Fruit fly (Drosophila melanogaster) whole organism, prepupa: Measurements from ENCODE around the gene psd.

ENCODE experiments used
- CG10631 ChIP-seq: fragments of 200-800 bp; sonication (Bioruptor generic); optimal IDR thresholded peaks from 2 replicates; lab custom pipeline; 2016; ENCODE audit warnings: missing biosample characterization, missing genetic modification characterization
- CG11294 ChIP-seq: fragments of 200-800 bp; sonication (Bioruptor generic); IDR thresholded peaks from 2 replicates; pipeline ENCODE4 v1.3.6; 2022; ENCODE audit warnings: missing biosample characterization, missing genetic modification characterization
- CG11762 ChIP-seq: fragments of 200-800 bp; sonication (Bioruptor generic); optimal IDR thresholded peaks from 3 replicates; lab custom pipeline; 2016; ENCODE audit warnings: missing biosample characterization, missing genetic modification characterization; ENCODE audit not compliant: insufficient read depth
- CG11902 ChIP-seq: fragments of 200-800 bp; sonication (Bioruptor generic); optimal IDR thresholded peaks from 3 replicates; lab custom pipeline; 2016; ENCODE audit warnings: missing biosample characterization, missing genetic modification characterization
- CG15336 ChIP-seq: fragments of 200-800 bp; sonication (Bioruptor generic); IDR thresholded peaks from 2 replicates; pipeline ENCODE4 v1.3.6; 2022; ENCODE audit warnings: missing biosample characterization, missing genetic modification characterization
- CG1621 ChIP-seq: fragments of 200-800 bp; sonication (Bioruptor generic); optimal IDR thresholded peaks from 3 replicates; lab custom pipeline; 2018; ENCODE audit warnings: missing biosample characterization, mild to moderate bottlenecking, missing genetic modification characterization
- CG3032 ChIP-seq: fragments of 200-800 bp; optimal IDR thresholded peaks from 2 replicates; lab custom pipeline; 2019; ENCODE audit warnings: missing biosample characterization, mild to moderate bottlenecking, missing genetic modification characterization, moderate library complexity
- CG31627 ChIP-seq: fragments of 200-800 bp; sonication (Bioruptor generic); optimal IDR thresholded peaks from 3 replicates; lab custom pipeline; 2016; ENCODE audit warnings: missing biosample characterization, missing genetic modification characterization
- CG32006 ChIP-seq: fragments of 200-800 bp; sonication (Bioruptor generic); optimal IDR thresholded peaks from 3 replicates; lab custom pipeline; 2017; ENCODE audit warnings: missing biosample characterization, mild to moderate bottlenecking, missing genetic modification characterization
- CG34406 ChIP-seq: fragments of 200-800 bp; sonication (Bioruptor generic); optimal IDR thresholded peaks from 3 replicates; lab custom pipeline; 2016; ENCODE audit warnings: missing biosample characterization, missing genetic modification characterization
- CG3919 ChIP-seq: fragments of 200-800 bp; sonication (Bioruptor generic); optimal IDR thresholded peaks from 3 replicates; lab custom pipeline; 2016; ENCODE audit warnings: missing biosample characterization, missing genetic modification characterization
- CG6163 ChIP-seq: fragments of 200-800 bp; sonication (Bioruptor generic); IDR thresholded peaks from 3 replicates; pipeline ENCODE4 v1.3.6; 2022; ENCODE audit warnings: missing biosample characterization, missing genetic modification characterization
- CG6276 ChIP-seq: fragments of 200-800 bp; sonication (Bioruptor generic); optimal IDR thresholded peaks from 2 replicates; lab custom pipeline; 2017; ENCODE audit warnings: missing biosample characterization, mild to moderate bottlenecking, missing genetic modification characterization
- CG6854 ChIP-seq: fragments of 200-800 bp; sonication (Bioruptor generic); optimal IDR thresholded peaks from 2 replicates; lab custom pipeline; 2017; ENCODE audit warnings: missing biosample characterization, mild to moderate bottlenecking, missing genetic modification characterization
- CG8119 ChIP-seq: fragments of 200-800 bp; sonication (Bioruptor generic); IDR thresholded peaks from 3 replicates; pipeline ENCODE4 v1.3.6; 2022; ENCODE audit warnings: missing biosample characterization, missing genetic modification characterization
- CG9139 ChIP-seq: fragments of 200-800 bp; sonication (Bioruptor generic); optimal IDR thresholded peaks from 3 replicates; lab custom pipeline; 2017; ENCODE audit warnings: missing biosample characterization, mild to moderate bottlenecking, missing genetic modification characterization
- Eip78C ChIP-seq: fragments of 200-800 bp; sonication (Bioruptor generic); peaks from one replicate; lab custom pipeline; 2016; ENCODE audit warnings: missing biosample characterization, missing genetic modification characterization
- Eip93F ChIP-seq: fragments of 200-800 bp; sonication (Bioruptor generic); optimal IDR thresholded peaks from 2 replicates; lab custom pipeline; 2016; ENCODE audit warnings: missing biosample characterization, mild to moderate bottlenecking, missing genetic modification characterization
- Ets96B ChIP-seq: fragments of 200-800 bp; optimal IDR thresholded peaks from 2 replicates; lab custom pipeline; 2019; ENCODE audit warnings: missing biosample characterization, mild to moderate bottlenecking, missing genetic modification characterization, moderate library complexity
- Hr39 ChIP-seq: fragments of 200-800 bp; sonication (Bioruptor generic); optimal IDR thresholded peaks from 2 replicates; lab custom pipeline; 2016; ENCODE audit warnings: missing biosample characterization, missing genetic modification characterization
- Hr4 ChIP-seq: fragments of 200-800 bp; sonication (Bioruptor generic); optimal IDR thresholded peaks from 3 replicates; lab custom pipeline; 2016; ENCODE audit warnings: missing biosample characterization, missing genetic modification characterization
- Lpt ChIP-seq: fragments of 200-800 bp; sonication (Bioruptor generic); optimal IDR thresholded peaks from 3 replicates; lab custom pipeline; 2016; ENCODE audit warnings: missing biosample characterization, missing genetic modification characterization
- Met ChIP-seq: fragments of 200-800 bp; sonication (Bioruptor generic); optimal IDR thresholded peaks from 3 replicates; lab custom pipeline; 2016; ENCODE audit warnings: missing biosample characterization, missing genetic modification characterization
- OdsH ChIP-seq: fragments of 200-800 bp; sonication (Bioruptor generic); optimal IDR thresholded peaks from 3 replicates; lab custom pipeline; 2016; ENCODE audit warnings: missing biosample characterization, missing genetic modification characterization
- Smox ChIP-seq: fragments of 200-800 bp; sonication (Bioruptor generic); optimal IDR thresholded peaks from 3 replicates; lab custom pipeline; 2016; ENCODE audit warnings: missing biosample characterization, missing genetic modification characterization
- Sox102F ChIP-seq: fragments of 200-800 bp; sonication (Bioruptor generic); optimal IDR thresholded peaks from 2 replicates; lab custom pipeline; 2016; ENCODE audit warnings: missing biosample characterization, mild to moderate bottlenecking, missing genetic modification characterization
- Sox14 ChIP-seq: fragments of 200-800 bp; sonication (Bioruptor generic); optimal IDR thresholded peaks from 3 replicates; lab custom pipeline; 2016; ENCODE audit warnings: missing biosample characterization, missing genetic modification characterization
- Sox15 ChIP-seq: fragments of 200-800 bp; sonication (Bioruptor generic); optimal IDR thresholded peaks from 3 replicates; lab custom pipeline; 2016; ENCODE audit warnings: missing biosample characterization, missing genetic modification characterization
- achi ChIP-seq: fragments of 200-800 bp; sonication (Bioruptor generic); optimal IDR thresholded peaks from 3 replicates; lab custom pipeline; 2016; ENCODE audit warnings: missing biosample characterization, missing genetic modification characterization
- cyc ChIP-seq: fragments of 200-800 bp; sonication (Bioruptor generic); optimal IDR thresholded peaks from 3 replicates; lab custom pipeline; 2016; ENCODE audit warnings: missing biosample characterization, missing genetic modification characterization
- dac ChIP-seq: fragments of 200-800 bp; sonication (Bioruptor generic); optimal IDR thresholded peaks from 2 replicates; lab custom pipeline; 2017; ENCODE audit warnings: missing biosample characterization, mild to moderate bottlenecking, missing genetic modification characterization
- eg ChIP-seq: fragments of 200-800 bp; sonication (Bioruptor generic); IDR thresholded peaks from 3 replicates; pipeline ENCODE4 v1.3.6; 2022; ENCODE audit warnings: missing biosample characterization, missing genetic modification characterization
- fd85E ChIP-seq: fragments of 200-800 bp; sonication (Bioruptor generic); optimal IDR thresholded peaks from 3 replicates; lab custom pipeline; 2016; ENCODE audit warnings: missing biosample characterization, missing genetic modification characterization
- fkh ChIP-seq: fragments of 200-800 bp; sonication (Bioruptor generic); optimal IDR thresholded peaks from 3 replicates; lab custom pipeline; 2017; ENCODE audit warnings: missing biosample characterization, mild to moderate bottlenecking, missing genetic modification characterization, moderate library complexity
- lz ChIP-seq: fragments of 200-800 bp; sonication (Bioruptor generic); optimal IDR thresholded peaks from 3 replicates; lab custom pipeline; 2016; ENCODE audit warnings: missing biosample characterization, missing genetic modification characterization
- net ChIP-seq: fragments of 200-800 bp; sonication (Bioruptor generic); optimal IDR thresholded peaks from 3 replicates; lab custom pipeline; 2016; ENCODE audit warnings: missing biosample characterization, missing genetic modification characterization
- pdm3 ChIP-seq: fragments of 200-800 bp; sonication (Bioruptor generic); optimal IDR thresholded peaks from 3 replicates; lab custom pipeline; 2016; ENCODE audit warnings: missing biosample characterization, missing genetic modification characterization
- salr ChIP-seq, 2 experiments: fragments of 200-800 bp; sonication (Bioruptor generic); optimal IDR thresholded peaks; 3 replicates each; lab custom pipeline; 2016 to 2018; ENCODE audit warnings: missing biosample characterization in 2 of 2, missing genetic modification characterization in 2 of 2, mild to moderate bottlenecking in 1 of 2
- spab ChIP-seq: fragments of 200-800 bp; sonication (Bioruptor generic); optimal IDR thresholded peaks from 2 replicates; lab custom pipeline; 2017; ENCODE audit warnings: missing biosample characterization, mild to moderate bottlenecking, missing genetic modification characterization, missing genetic modification reagents
- ss ChIP-seq, 2 experiments: fragments of 200-800 bp; sonication (Bioruptor generic); optimal IDR thresholded peaks; 2 replicates in 1 of 2; 3 replicates in 1 of 2; lab custom pipeline; 2017 to 2018; ENCODE audit warnings: mild to moderate bottlenecking in 2 of 2, missing biosample characterization in 2 of 2, missing genetic modification characterization in 2 of 2, moderate library complexity in 1 of 2
- svp ChIP-seq: fragments of 200-800 bp; sonication (Bioruptor generic); peaks from one replicate; lab custom pipeline; 2016; ENCODE audit warnings: missing biosample characterization, missing genetic modification characterization
- topi ChIP-seq: fragments of 200-800 bp; sonication (Bioruptor generic); optimal IDR thresholded peaks from 3 replicates; lab custom pipeline; 2016; ENCODE audit warnings: missing biosample characterization, missing genetic modification characterization
- vri ChIP-seq: fragments of 200-800 bp; sonication (Bioruptor generic); optimal IDR thresholded peaks from 3 replicates; lab custom pipeline; 2016; ENCODE audit warnings: missing biosample characterization, mild to moderate bottlenecking, missing genetic modification characterization

The psd gene

dm6 chr2L:5980862-5981432 is 16.2 kb upstream of the psd start, which contains the start of gene chic:
Gene chic (minus strand): TSS chr2L:5981018.
- TF ChIP-seq CG3032 (tag; lab: Kevin White, UChicago) (no peak), CG34406 (GFP tag; lab: Kevin White, UChicago) (peak; percentile 2), Sox15 (no peak), CG32006 (GFP tag; lab: Kevin White, UChicago) (peak; percentile 19), achi (GFP tag; lab: Kevin White, UChicago) (no peak), Hr39 (GFP tag; lab: Kevin White, UChicago) (peak; percentile 19), vri (GFP tag; lab: Kevin White, UChicago) (peak; percentile 3), Met (GFP tag; lab: Kevin White, UChicago) (no peak), topi (GFP tag; lab: Kevin White, UChicago) (no peak), spab (GFP tag; lab: Kevin White, UChicago) (no peak), CG31627 (GFP tag; lab: Kevin White, UChicago) (no peak), CG15336 (GFP tag; lab: Robert Waterston, UW) (no peak), CG6276 (no peak), CG10631 (GFP tag; lab: Kevin White, UChicago) (no peak), ss (GFP tag; optimal IDR thresholded peaks at IDR 0.05; lab: Kevin White, UChicago) (peak; percentile 2 to 29), CG11762 (no peak), Lpt (GFP tag; lab: Kevin White, UChicago) (no peak), cyc (GFP tag; lab: Kevin White, UChicago) (peak; percentile 1), CG6163 (no peak), CG6854 (GFP tag; lab: Kevin White, UChicago) (peak; percentile 68), CG9139 (GFP tag; lab: Kevin White, UChicago) (no peak), Hr4 (GFP tag; lab: Kevin White, UChicago) (peak; percentile 19), lz (GFP tag; lab: Kevin White, UChicago) (no peak), dac (no peak), fd85E (no peak), salr (GFP tag; optimal IDR thresholded peaks at IDR 0.05; lab: Kevin White, UChicago) (no peak), CG8119 (GFP tag; lab: Robert Waterston, UW) (no peak), Ets96B (peak; percentile 19), CG11294 (GFP tag; lab: Robert Waterston, UW) (no peak), CG3919 (GFP tag; lab: Kevin White, UChicago) (peak; percentile 24), Eip93F (GFP tag; lab: Kevin White, UChicago) (no peak), svp (GFP tag; lab: Kevin White, UChicago) (peak; percentile 48), CG1621 (tag; lab: Kevin White, UChicago) (no peak), Sox14 (no peak), fkh (GFP tag; lab: Kevin White, UChicago) (no peak), net (no peak), OdsH (GFP tag; lab: Kevin White, UChicago) (no peak), Eip78C (GFP tag; lab: Kevin White, UChicago) (peak; percentile 33), pdm3 (GFP tag; lab: Kevin White, UChicago) (peak; percentile 4), Smox (GFP tag; lab: Kevin White, UChicago) (peak; percentile 34), eg (GFP tag; lab: Robert Waterston, UW) (no peak), CG11902 (GFP tag; lab: Kevin White, UChicago) (no peak), Sox102F (peak; percentile 55)
